Worm (Caenorhabditis elegans) whole organism, L2 larva: ENCODE data around the gene M162.7.

Source experiments
- F13H6.1 ChIP-seq: sonication (generic microtip); optimal IDR thresholded peaks from 2 replicates; lab custom pipeline; 2016; ENCODE audit warnings: missing genetic modification characterization, missing compliant biosample characterization
- ZK546.5 ChIP-seq: sonication (generic microtip); optimal IDR thresholded peaks from 2 replicates; lab custom pipeline; 2017; ENCODE audit warnings: missing biosample characterization, missing genetic modification characterization
- ceh-16 ChIP-seq: fragments of 150-350 bp; optimal IDR thresholded peaks from 2 replicates; lab custom pipeline; 2014; ENCODE audit warnings: missing biosample characterization, missing genetic modification characterization
- fos-1 ChIP-seq: fragments of 150-350 bp; optimal IDR thresholded peaks from 2 replicates; lab custom pipeline; 2014; ENCODE audit warnings: missing biosample characterization, missing genetic modification characterization
- lsy-2 ChIP-seq, 2 experiments: fragments of 150-350 bp in 1 of 2; sonication (generic microtip) in 1 of 2; optimal IDR thresholded peaks; 2 replicates each; lab custom pipeline; 2014 to 2017; ENCODE audit warnings: missing biosample characterization in 2 of 2, missing genetic modification characterization in 2 of 2
- nhr-10 ChIP-seq: sonication (generic microtip); optimal IDR thresholded peaks from 2 replicates; lab custom pipeline; 2017; ENCODE audit warnings: missing biosample characterization, missing genetic modification characterization
- nhr-77 ChIP-seq: fragments of 150-350 bp; optimal IDR thresholded peaks from 2 replicates; lab custom pipeline; 2014; ENCODE audit warnings: missing biosample characterization, missing genetic modification characterization
- peb-1 ChIP-seq: fragments of 150-350 bp; optimal IDR thresholded peaks from 2 replicates; lab custom pipeline; 2014; ENCODE audit warnings: missing biosample characterization, missing genetic modification characterization
- sma-3 ChIP-seq: sonication (generic microtip); optimal IDR thresholded peaks from 2 replicates; lab custom pipeline; 2016; ENCODE audit warnings: missing genetic modification reagents, missing genetic modification characterization, missing compliant biosample characterization
- unc-62 ChIP-seq: fragments of 150-350 bp; optimal IDR thresholded peaks from 2 replicates; lab custom pipeline; 2014; ENCODE audit warnings: missing biosample characterization, missing genetic modification reagents, missing genetic modification characterization
- zag-1 ChIP-seq: fragments of 150-350 bp; optimal IDR thresholded peaks from 2 replicates; lab custom pipeline; 2014; ENCODE audit warnings: missing biosample characterization, missing genetic modification characterization
- ztf-11 ChIP-seq: sonication (generic microtip); optimal IDR thresholded peaks from 2 replicates; lab custom pipeline; 2017; ENCODE audit warnings: missing biosample characterization, missing genetic modification characterization
- ztf-4 ChIP-seq: fragments of 150-350 bp; optimal IDR thresholded peaks from 2 replicates; lab custom pipeline; 2014; ENCODE audit warnings: missing biosample characterization, missing genetic modification characterization

ce11 chrV:19743305-19743704, 51.5 kb downstream of the M162.7 start, which contains the start of gene W04E12.4:
- no peak for TF ChIP-seq zag-1 (tag; lab: Kevin White, UChicago)
- TF ChIP-seq ZK546.5 (tag; lab: Kevin White, UChicago) = no peak
- no peak for TF ChIP-seq lsy-2 (tag; optimal IDR thresholded peaks at IDR 0.05; lab: Kevin White, UChicago)
- TF ChIP-seq ceh-16 = no peak
- no peak for TF ChIP-seq nhr-77 (tag; lab: Kevin White, UChicago)
- TF ChIP-seq fos-1 = no peak
- no peak for TF ChIP-seq nhr-10 (tag; lab: Kevin White, UChicago)
- no peak for TF ChIP-seq ztf-11 (tag; lab: Kevin White, UChicago)
- TF ChIP-seq unc-62 (GFP tag; lab: Kevin White, UChicago) = no peak
- TF ChIP-seq sma-3 = no peak
- no peak for TF ChIP-seq peb-1 (tag; lab: Kevin White, UChicago)
- no peak for TF ChIP-seq ztf-4
- TF ChIP-seq F13H6.1 (tag; lab: Kevin White, UChicago) = no peak
